Worm (Caenorhabditis elegans) whole organism, L2 larva: ENCODE data around the gene pqn-16.

ENCODE experiments used
- C34F6.9 ChIP-seq: fragments of 150-350 bp; optimal IDR thresholded peaks from 2 replicates; lab custom pipeline; 2014; ENCODE audit warnings: missing biosample characterization, missing genetic modification characterization
- F13H6.1 ChIP-seq: sonication (generic microtip); optimal IDR thresholded peaks from 2 replicates; lab custom pipeline; 2016; ENCODE audit warnings: missing genetic modification characterization, missing compliant biosample characterization
- R02D3.7 ChIP-seq: fragments of 150-350 bp; optimal IDR thresholded peaks from 2 replicates; lab custom pipeline; 2014; ENCODE audit warnings: missing biosample characterization, missing genetic modification characterization
- Y55F3AM.14 ChIP-seq: fragments of 200-800 bp; sonication (Bioruptor generic); optimal IDR thresholded peaks from 2 replicates; lab custom pipeline; 2018; ENCODE audit warnings: mild to moderate bottlenecking, missing genetic modification characterization, missing compliant biosample characterization
- ZK546.5 ChIP-seq: sonication (generic microtip); optimal IDR thresholded peaks from 2 replicates; lab custom pipeline; 2017; ENCODE audit warnings: missing biosample characterization, missing genetic modification characterization
- alr-1 ChIP-seq: fragments of 150-350 bp; optimal IDR thresholded peaks from 2 replicates; lab custom pipeline; 2014; ENCODE audit warnings: missing biosample characterization, missing genetic modification characterization
- aly-2 ChIP-seq: fragments of 150-350 bp; optimal IDR thresholded peaks from 2 replicates; lab custom pipeline; 2014; ENCODE audit warnings: missing biosample characterization, missing genetic modification characterization
- ama-1 ChIP-seq: fragments of 150-350 bp; optimal IDR thresholded peaks from 2 replicates; lab custom pipeline; 2018; ENCODE audit warnings: inconsistent platforms
- blmp-1 ChIP-seq: sonication (generic microtip); optimal IDR thresholded peaks from 2 replicates; lab custom pipeline; 2017; ENCODE audit warnings: missing genetic modification characterization, mild to moderate bottlenecking, missing compliant biosample characterization, antibody characterized with exemption, moderate library complexity; ENCODE audit not compliant: insufficient read depth
- ceh-16 ChIP-seq: fragments of 150-350 bp; optimal IDR thresholded peaks from 2 replicates; lab custom pipeline; 2014; ENCODE audit warnings: missing biosample characterization, missing genetic modification characterization
- ceh-82 ChIP-seq: fragments of 150-350 bp; optimal IDR thresholded peaks from 2 replicates; lab custom pipeline; 2014; ENCODE audit warnings: missing biosample characterization, missing genetic modification characterization
- crh-2 ChIP-seq: sonication (generic microtip); optimal IDR thresholded peaks from 2 replicates; lab custom pipeline; 2017; ENCODE audit warnings: missing biosample characterization, missing genetic modification characterization
- dmd-4 ChIP-seq: sonication (generic microtip); optimal IDR thresholded peaks from 2 replicates; lab custom pipeline; 2017; ENCODE audit warnings: missing biosample characterization, missing genetic modification characterization
- egl-27 ChIP-seq: sonication (generic microtip); optimal IDR thresholded peaks from 3 replicates; lab custom pipeline; 2017; ENCODE audit warnings: missing biosample characterization, missing genetic modification reagents, missing genetic modification characterization
- elt-1 ChIP-seq: fragments of 150-350 bp; optimal IDR thresholded peaks from 2 replicates; lab custom pipeline; 2014; ENCODE audit warnings: missing biosample characterization, missing genetic modification characterization
- elt-3 ChIP-seq: sonication (generic microtip); optimal IDR thresholded peaks from 2 replicates; lab custom pipeline; 2017; ENCODE audit warnings: missing biosample characterization, missing genetic modification characterization
- fos-1 ChIP-seq: fragments of 150-350 bp; optimal IDR thresholded peaks from 2 replicates; lab custom pipeline; 2014; ENCODE audit warnings: missing biosample characterization, missing genetic modification characterization
- gmeb-1 ChIP-seq: fragments of 150-350 bp; optimal IDR thresholded peaks from 2 replicates; lab custom pipeline; 2014; ENCODE audit warnings: missing biosample characterization, missing genetic modification characterization
- lin-11 ChIP-seq: fragments of 150-350 bp; sonication (generic microtip); optimal IDR thresholded peaks from 2 replicates; lab custom pipeline; 2014; ENCODE audit warnings: missing biosample characterization, missing genetic modification characterization, inconsistent platforms, mixed read lengths
- lin-13 ChIP-seq: fragments of 150-350 bp; optimal IDR thresholded peaks from 2 replicates; lab custom pipeline; 2014; ENCODE audit warnings: missing biosample characterization, missing genetic modification reagents, missing genetic modification characterization
- lin-39 ChIP-seq: fragments of 150-350 bp; optimal IDR thresholded peaks from 2 replicates; lab custom pipeline; 2014; ENCODE audit warnings: missing biosample characterization, missing genetic modification reagents, missing genetic modification characterization
- lsy-2 ChIP-seq, 2 experiments: fragments of 150-350 bp in 1 of 2; sonication (generic microtip) in 1 of 2; optimal IDR thresholded peaks; 2 replicates each; lab custom pipeline; 2014 to 2017; ENCODE audit warnings: missing biosample characterization in 2 of 2, missing genetic modification characterization in 2 of 2
- mab-5 ChIP-seq: fragments of 150-350 bp; optimal IDR thresholded peaks from 2 replicates; lab custom pipeline; 2014; ENCODE audit warnings: missing biosample characterization, missing genetic modification characterization
- mbf-1 ChIP-seq: sonication (generic microtip); optimal IDR thresholded peaks from 2 replicates; lab custom pipeline; 2017; ENCODE audit warnings: missing biosample characterization, missing genetic modification characterization
- mdl-1 ChIP-seq, 2 experiments: fragments of 150-350 bp in 1 of 2; sonication (generic microtip) in 1 of 2; optimal IDR thresholded peaks; 2 replicates each; lab custom pipeline; 2017; ENCODE audit warnings: missing biosample characterization in 2 of 2, missing genetic modification characterization in 2 of 2
- nhr-10 ChIP-seq: sonication (generic microtip); optimal IDR thresholded peaks from 2 replicates; lab custom pipeline; 2017; ENCODE audit warnings: missing biosample characterization, missing genetic modification characterization
- nhr-11 ChIP-seq: fragments of 150-350 bp; optimal IDR thresholded peaks from 2 replicates; lab custom pipeline; 2014; ENCODE audit warnings: missing biosample characterization, missing genetic modification characterization
- nhr-12 ChIP-seq: fragments of 150-350 bp; optimal IDR thresholded peaks from 2 replicates; lab custom pipeline; 2014; ENCODE audit warnings: missing biosample characterization, missing genetic modification characterization
- nhr-129 ChIP-seq: fragments of 150-350 bp; optimal IDR thresholded peaks from 2 replicates; lab custom pipeline; 2014; ENCODE audit warnings: missing biosample characterization, missing genetic modification characterization
- nhr-21 ChIP-seq: fragments of 150-350 bp; optimal IDR thresholded peaks from 2 replicates; lab custom pipeline; 2014; ENCODE audit warnings: missing biosample characterization, missing genetic modification characterization
- nhr-23 ChIP-seq: fragments of 150-350 bp; optimal IDR thresholded peaks from 2 replicates; lab custom pipeline; 2014; ENCODE audit warnings: missing biosample characterization, missing genetic modification reagents, missing genetic modification characterization
- nhr-237 ChIP-seq: fragments of 150-350 bp; optimal IDR thresholded peaks from 2 replicates; lab custom pipeline; 2014; ENCODE audit warnings: missing biosample characterization, missing genetic modification characterization
- nhr-25 ChIP-seq: fragments of 150-350 bp; sonication (generic microtip); optimal IDR thresholded peaks from 3 replicates; lab custom pipeline; 2014; ENCODE audit warnings: missing biosample characterization, missing genetic modification characterization
- nhr-6 ChIP-seq: fragments of 150-350 bp; optimal IDR thresholded peaks from 2 replicates; lab custom pipeline; 2014; ENCODE audit warnings: missing biosample characterization, missing genetic modification characterization
- nhr-77 ChIP-seq: fragments of 150-350 bp; optimal IDR thresholded peaks from 2 replicates; lab custom pipeline; 2014; ENCODE audit warnings: missing biosample characterization, missing genetic modification characterization
- peb-1 ChIP-seq: fragments of 150-350 bp; optimal IDR thresholded peaks from 2 replicates; lab custom pipeline; 2014; ENCODE audit warnings: missing biosample characterization, missing genetic modification characterization
- sem-4 ChIP-seq: fragments of 150-350 bp; optimal IDR thresholded peaks from 2 replicates; lab custom pipeline; 2014; ENCODE audit warnings: missing biosample characterization, missing genetic modification reagents, missing genetic modification characterization
- skn-1 ChIP-seq: sonication (generic microtip); optimal IDR thresholded peaks from 2 replicates; lab custom pipeline; 2017; ENCODE audit warnings: missing biosample characterization, missing genetic modification characterization
- sma-3 ChIP-seq: sonication (generic microtip); optimal IDR thresholded peaks from 2 replicates; lab custom pipeline; 2016; ENCODE audit warnings: missing genetic modification reagents, missing genetic modification characterization, missing compliant biosample characterization
- sma-9 ChIP-seq, 2 experiments: fragments of 150-350 bp in 1 of 2; sonication (generic microtip) in 1 of 2; optimal IDR thresholded peaks; 2 replicates each; lab custom pipeline; 2014 to 2016; ENCODE audit warnings: missing genetic modification characterization in 2 of 2, mild to moderate bottlenecking in 1 of 2, missing biosample characterization in 1 of 2, missing compliant biosample characterization in 1 of 2, missing genetic modification reagents in 1 of 2, moderate library complexity in 1 of 2
- snpc-4 ChIP-seq: fragments of 150-350 bp; optimal IDR thresholded peaks from 2 replicates; lab custom pipeline; 2014; ENCODE audit warnings: missing biosample characterization, missing genetic modification characterization
- unc-39 ChIP-seq: fragments of 150-350 bp; optimal IDR thresholded peaks from 2 replicates; lab custom pipeline; 2014; ENCODE audit warnings: missing biosample characterization, missing genetic modification characterization
- unc-55 ChIP-seq: fragments of 150-350 bp; sonication (generic microtip); optimal IDR thresholded peaks from 3 replicates; lab custom pipeline; 2014; ENCODE audit warnings: missing biosample characterization, missing genetic modification reagents, missing genetic modification characterization
- unc-62 ChIP-seq: fragments of 150-350 bp; optimal IDR thresholded peaks from 2 replicates; lab custom pipeline; 2014; ENCODE audit warnings: missing biosample characterization, missing genetic modification reagents, missing genetic modification characterization
- zag-1 ChIP-seq: fragments of 150-350 bp; optimal IDR thresholded peaks from 2 replicates; lab custom pipeline; 2014; ENCODE audit warnings: missing biosample characterization, missing genetic modification characterization
- ztf-1 ChIP-seq: fragments of 200-800 bp; sonication (Bioruptor generic); conservative IDR thresholded peaks from 2 replicates; pipeline ENCODE4 v1.3.6; 2022; ENCODE audit warnings: missing genetic modification characterization, missing compliant biosample characterization
- ztf-11 ChIP-seq: sonication (generic microtip); optimal IDR thresholded peaks from 2 replicates; lab custom pipeline; 2017; ENCODE audit warnings: missing biosample characterization, missing genetic modification characterization
- ztf-4 ChIP-seq: fragments of 150-350 bp; optimal IDR thresholded peaks from 2 replicates; lab custom pipeline; 2014; ENCODE audit warnings: missing biosample characterization, missing genetic modification characterization

pqn-16 gene

ce11 chrV:9219390-9219733 is 45.5 kb downstream of the pqn-16 start:
- TF ChIP-seq mbf-1 (tag; lab: Kevin White, UChicago) (no peak), nhr-237 (tag; lab: Kevin White, UChicago) (no peak), sma-3 (GFP tag; lab: Kevin White, UChicago) (no peak), lsy-2 (tag; optimal IDR thresholded peaks at IDR 0.05; lab: Kevin White, UChicago) (no peak), dmd-4 (tag; lab: Kevin White, UChicago) (no peak), nhr-12 (tag; lab: Kevin White, UChicago) (no peak), lin-13 (GFP tag; lab: Kevin White, UChicago) (no peak), ztf-11 (tag; lab: Kevin White, UChicago) (no peak), mdl-1 (tag; optimal IDR thresholded peaks at IDR 0.05; lab: Kevin White, UChicago) (no peak), C34F6.9 (tag; lab: Kevin White, UChicago) (no peak), egl-27 (tag; lab: Kevin White, UChicago) (no peak), elt-3 (tag; lab: Kevin White, UChicago) (no peak), nhr-23 (tag; lab: Kevin White, UChicago) (no peak), sma-9 (GFP tag; optimal IDR thresholded peaks at IDR 0.05; lab: Kevin White, UChicago) (no peak), sma-9 (tag; optimal IDR thresholded peaks at IDR 0.05; lab: Kevin White, UChicago) (no peak), ama-1 (lab: Kevin White, UChicago) (no peak)

ce11 chrV:9220444-9220843 is 46.6 kb downstream of the pqn-16 start:
- TF ChIP-seq sma-3 (GFP tag; lab: Kevin White, UChicago): no peak
- TF ChIP-seq lsy-2 (tag; optimal IDR thresholded peaks at IDR 0.05; lab: Kevin White, UChicago): peak in 1 of 2 experiments; percentile 63
- TF ChIP-seq dmd-4 (tag; lab: Kevin White, UChicago): no peak
- TF ChIP-seq crh-2 (tag; lab: Kevin White, UChicago): peak; percentile 57
- no peak for TF ChIP-seq nhr-237 (tag; lab: Kevin White, UChicago)
- TF ChIP-seq fos-1 (tag; lab: Kevin White, UChicago): peak; percentile 34
- no peak for TF ChIP-seq ceh-16
- TF ChIP-seq nhr-12 (tag; lab: Kevin White, UChicago): no peak
- no peak for TF ChIP-seq unc-39 (tag; lab: Kevin White, UChicago)
- TF ChIP-seq nhr-23 (tag; lab: Kevin White, UChicago): no peak
- TF ChIP-seq gmeb-1 (tag; lab: Kevin White, UChicago): peak; percentile 85
- no peak for TF ChIP-seq Y55F3AM.14 (GFP tag; lab: Kevin White, UChicago)
- TF ChIP-seq aly-2 (tag; lab: Kevin White, UChicago): no peak
- TF ChIP-seq nhr-77 (tag; lab: Kevin White, UChicago): no peak
- no peak for TF ChIP-seq unc-62 (GFP tag; lab: Kevin White, UChicago)
- TF ChIP-seq C34F6.9 (tag; lab: Kevin White, UChicago): peak; percentile 59
- TF ChIP-seq elt-3 (tag; lab: Kevin White, UChicago): no peak
- no peak for TF ChIP-seq ztf-1 (GFP tag; lab: Robert Waterston, UW)
- TF ChIP-seq ztf-4 (tag; lab: Kevin White, UChicago): no peak
- peak; percentile 23 for TF ChIP-seq F13H6.1
- no peak for TF ChIP-seq ZK546.5 (tag; lab: Kevin White, UChicago)
- TF ChIP-seq unc-55 (GFP tag; lab: Kevin White, UChicago): peak; percentile 79
- TF ChIP-seq nhr-11: no peak
- TF ChIP-seq lin-39: no peak
- no peak for TF ChIP-seq snpc-4 (tag; lab: Kevin White, UChicago)
- TF ChIP-seq nhr-129 (tag; lab: Kevin White, UChicago): peak; percentile 49
- no peak for TF ChIP-seq alr-1 (tag; lab: Kevin White, UChicago)
- no peak for TF ChIP-seq mab-5
- TF ChIP-seq ama-1 (lab: Kevin White, UChicago): no peak
- no peak for TF ChIP-seq elt-1 (tag; lab: Kevin White, UChicago)
- TF ChIP-seq lin-13 (GFP tag; lab: Kevin White, UChicago): peak; percentile 50
- no peak for TF ChIP-seq mdl-1 (tag; optimal IDR thresholded peaks at IDR 0.05; lab: Kevin White, UChicago)
- TF ChIP-seq nhr-25 (tag; lab: Kevin White, UChicago): no peak
- TF ChIP-seq blmp-1 (tag; lab: Kevin White, UChicago): no peak
- TF ChIP-seq R02D3.7 (tag; lab: Kevin White, UChicago): no peak
- TF ChIP-seq ztf-11 (tag; lab: Kevin White, UChicago): no peak
- TF ChIP-seq mbf-1 (tag; lab: Kevin White, UChicago): no peak
- TF ChIP-seq lin-11 (tag; lab: Kevin White, UChicago): peak; percentile 22
- TF ChIP-seq ceh-82: no peak
- no peak for TF ChIP-seq skn-1 (tag; lab: Kevin White, UChicago)
- TF ChIP-seq peb-1 (tag; lab: Kevin White, UChicago): no peak
- no peak for TF ChIP-seq nhr-21
- no peak for TF ChIP-seq zag-1 (tag; lab: Kevin White, UChicago)
- peak; percentile 58 for TF ChIP-seq sma-9 (GFP tag; optimal IDR thresholded peaks at IDR 0.05; lab: Kevin White, UChicago)
- no peak for TF ChIP-seq sma-9 (tag; optimal IDR thresholded peaks at IDR 0.05; lab: Kevin White, UChicago)
- TF ChIP-seq nhr-6 (tag; lab: Kevin White, UChicago): no peak
- TF ChIP-seq sem-4 (tag; lab: Kevin White, UChicago): no peak
- TF ChIP-seq egl-27 (tag; lab: Kevin White, UChicago): no peak
- TF ChIP-seq nhr-10: no peak
